Comparison of ENCODE assay signal across 1 worm cellular context in genomic region chrII:7325063-7325480, ce11.
TF ChIP-seq lines count a peak whose summit lies in the region.

No protein-coding gene starts in this region.

TF ChIP-seq in whole organism, L1 larva, 84 proteins besides CTCF, POLR2A, EP300 and RAD21 (continued from another document):
- TF ChIP-seq swsn-7 (tag; optimal IDR thresholded peaks at IDR 0.05; lab: Kevin White, UChicago) (peak; percentile 6), unc-86 (tag; optimal IDR thresholded peaks at IDR 0.05; lab: Kevin White, UChicago) (peak; percentile 48), fkh-4 (tag; optimal IDR thresholded peaks at IDR 0.05; lab: Kevin White, UChicago; ENCODE audit: borderline replicate concordance) (no peak), tbx-2 (tag; optimal IDR thresholded peaks at IDR 0.05; lab: Kevin White, UChicago) (no peak), F16B12.6 (tag; optimal IDR thresholded peaks at IDR 0.05; lab: Kevin White, UChicago) (no peak), lin-14 (GFP tag; optimal IDR thresholded peaks at IDR 0.05; lab: Kevin White, UChicago) (peak; percentile 63), lin-13 (GFP tag; optimal IDR thresholded peaks at IDR 0.05; lab: Kevin White, UChicago) (no peak), egl-13 (tag; optimal IDR thresholded peaks at IDR 0.05; lab: Kevin White, UChicago) (no peak), mdl-1 (tag; optimal IDR thresholded peaks at IDR 0.05; lab: Kevin White, UChicago) (no peak), ztf-4 (tag; optimal IDR thresholded peaks at IDR 0.05; lab: Kevin White, UChicago) (peak; percentile 57), nhr-47 (tag; optimal IDR thresholded peaks at IDR 0.05; lab: Kevin White, UChicago) (peak; percentile 59), sptf-1 (tag; optimal IDR thresholded peaks at IDR 0.05; lab: Kevin White, UChicago) (no peak), C04F5.9 (tag; optimal IDR thresholded peaks at IDR 0.05; lab: Kevin White, UChicago) (no peak), aly-2 (tag; optimal IDR thresholded peaks at IDR 0.05; lab: Kevin White, UChicago) (no peak), nhr-84 (tag; optimal IDR thresholded peaks at IDR 0.05; lab: Kevin White, UChicago) (no peak), hlh-17 (GFP tag; optimal IDR thresholded peaks at IDR 0.05; lab: Kevin White, UChicago; ENCODE audit: borderline replicate concordance) (no peak), unc-130 (tag; optimal IDR thresholded peaks at IDR 0.05; lab: Kevin White, UChicago) (no peak), C16A3.4 (tag; optimal IDR thresholded peaks at IDR 0.05; lab: Kevin White, UChicago) (no peak), jun-1 (tag; optimal IDR thresholded peaks at IDR 0.05; lab: Kevin White, UChicago) (no peak), sup-37 (GFP tag; optimal IDR thresholded peaks at IDR 0.05; lab: Kevin White, UChicago) (no peak), unc-98 (GFP tag; IDR thresholded peaks at IDR 0.05; lab: Robert Waterston, UW) (no peak), ces-1 (GFP tag; optimal IDR thresholded peaks at IDR 0.05; lab: Kevin White, UChicago) (no peak), lin-35 (GFP tag; optimal IDR thresholded peaks at IDR 0.05; lab: Kevin White, UChicago) (no peak), lsy-2 (tag; optimal IDR thresholded peaks at IDR 0.05; lab: Kevin White, UChicago) (no peak), unc-30 (tag; optimal IDR thresholded peaks at IDR 0.05; lab: Kevin White, UChicago) (no peak), mep-1 (tag; optimal IDR thresholded peaks at IDR 0.05; lab: Kevin White, UChicago) (peak; percentile 22), nhr-76 (tag; optimal IDR thresholded peaks at IDR 0.05; lab: Kevin White, UChicago) (no peak), vab-15 (tag; optimal IDR thresholded peaks at IDR 0.05; lab: Kevin White, UChicago) (no peak), elt-2 (tag; optimal IDR thresholded peaks at IDR 0.05; lab: Kevin White, UChicago) (no peak), fkh-8 (tag; optimal IDR thresholded peaks at IDR 0.05; lab: Kevin White, UChicago) (peak; percentile 92), unc-62 (GFP tag; optimal IDR thresholded peaks at IDR 0.05; lab: Kevin White, UChicago) (no peak), mab-9 (GFP tag; IDR thresholded peaks at IDR 0.05; lab: Robert Waterston, UW) (no peak), pag-3 (tag; optimal IDR thresholded peaks at IDR 0.05; lab: Kevin White, UChicago; ENCODE audit: borderline replicate concordance, insufficient read depth) (no peak), nhr-90 (tag; optimal IDR thresholded peaks at IDR 0.05; lab: Kevin White, UChicago; ENCODE audit: poor library complexity) (no peak), lir-3 (tag; optimal IDR thresholded peaks at IDR 0.05; lab: Kevin White, UChicago; ENCODE audit: poor library complexity) (no peak), nhr-71 (tag; optimal IDR thresholded peaks at IDR 0.05; lab: Kevin White, UChicago) (peak; percentile 75), mef-2 (tag; optimal IDR thresholded peaks at IDR 0.05; lab: Kevin White, UChicago) (peak; percentile 50), aha-1 (tag; optimal IDR thresholded peaks at IDR 0.05; lab: Kevin White, UChicago) (no peak), lin-15B (tag; optimal IDR thresholded peaks at IDR 0.05; lab: Kevin White, UChicago) (no peak), snpc-4 (tag; optimal IDR thresholded peaks at IDR 0.05; lab: Kevin White, UChicago) (no peak), skn-1 (tag; optimal IDR thresholded peaks at IDR 0.05; lab: Kevin White, UChicago) (no peak), nhr-77 (tag; optimal IDR thresholded peaks at IDR 0.05; lab: Kevin White, UChicago) (no peak), zip-4 (GFP tag; optimal IDR thresholded peaks at IDR 0.05; lab: Kevin White, UChicago) (no peak), nhr-12 (tag; optimal IDR thresholded peaks at IDR 0.05; lab: Kevin White, UChicago) (no peak), pqm-1 (tag; optimal IDR thresholded peaks at IDR 0.05; lab: Kevin White, UChicago) (no peak), ceh-8 (GFP tag; optimal IDR thresholded peaks at IDR 0.05; lab: Kevin White, UChicago) (no peak), ceh-88 (GFP tag; IDR thresholded peaks at IDR 0.05; lab: Robert Waterston, UW) (peak; percentile 31; the same call in 1 of the 2 replicates), xbp-1 (tag; optimal IDR thresholded peaks at IDR 0.05; lab: Kevin White, UChicago) (peak; percentile 16), efl-1 (optimal IDR thresholded peaks at IDR 0.05; lab: Kevin White, UChicago) (no peak), efl-1 (GFP tag; optimal IDR thresholded peaks at IDR 0.05 in 1 of 2; lab: Kevin White, UChicago) (no peak), ceh-90 (tag; optimal IDR thresholded peaks at IDR 0.05; lab: Kevin White, UChicago) (no peak), Y116A8C.19 (tag; optimal IDR thresholded peaks at IDR 0.05; lab: Kevin White, UChicago; ENCODE audit: borderline replicate concordance) (no peak), irx-1 (tag; optimal IDR thresholded peaks at IDR 0.05; lab: Kevin White, UChicago) (no peak), fos-1 (tag; optimal IDR thresholded peaks at IDR 0.05; lab: Kevin White, UChicago) (no peak), zag-1 (tag; optimal IDR thresholded peaks at IDR 0.05; lab: Kevin White, UChicago) (no peak), snu-23 (GFP tag; optimal IDR thresholded peaks at IDR 0.05; lab: Kevin White, UChicago) (no peak), nhr-11 (tag; optimal IDR thresholded peaks at IDR 0.05; lab: Kevin White, UChicago) (no peak), nhr-20 (tag; optimal IDR thresholded peaks at IDR 0.05; lab: Kevin White, UChicago) (no peak), dsc-1 (tag; optimal IDR thresholded peaks at IDR 0.05; lab: Kevin White, UChicago) (peak; percentile 47), hpl-2 (GFP tag; optimal IDR thresholded peaks at IDR 0.05; lab: Kevin White, UChicago) (no peak), pax-3 (tag; optimal IDR thresholded peaks at IDR 0.05; lab: Kevin White, UChicago) (peak; percentile 16)
